Fruit fly (Drosophila melanogaster) whole organism, embryonic: ENCODE measurements around the gene CG3008.

ENCODE experiments used
- Bdp1 ChIP-seq: fragments of 200-800 bp; sonication (Bioruptor generic); optimal IDR thresholded peaks from 3 replicates; lab custom pipeline; 2016; ENCODE audit warnings: missing biosample characterization, missing genetic modification characterization
- Bgb ChIP-seq: fragments of 200-800 bp; sonication (Bioruptor generic); IDR thresholded peaks from 2 replicates; pipeline ENCODE4 v1.3.6; 2022; ENCODE audit warnings: missing biosample characterization, missing genetic modification characterization; ENCODE audit not compliant: partially characterized antibody
- CG10979 ChIP-seq: fragments of 200-800 bp; sonication (Bioruptor generic); optimal IDR thresholded peaks from 2 replicates; lab custom pipeline; 2018; ENCODE audit warnings: missing biosample characterization, mild to moderate bottlenecking, missing genetic modification characterization, moderate library complexity
- CG11560 ChIP-seq: fragments of 200-800 bp; sonication (Bioruptor generic); IDR thresholded peaks from 3 replicates; pipeline ENCODE4 v1.3.6; 2022; ENCODE audit warnings: missing biosample characterization, missing genetic modification characterization
- CG11695 ChIP-seq: fragments of 200-800 bp; sonication (Bioruptor generic); IDR thresholded peaks from 3 replicates; pipeline ENCODE4 v1.3.6; 2022; ENCODE audit warnings: missing biosample characterization, missing genetic modification characterization
- CG15514 ChIP-seq: fragments of 200-800 bp; sonication (Bioruptor generic); optimal IDR thresholded peaks from 3 replicates; lab custom pipeline; 2017; ENCODE audit warnings: missing biosample characterization, missing genetic modification characterization, mild to moderate bottlenecking, moderate library complexity, missing genetic modification reagents
- CG16863 ChIP-seq: fragments of 200-800 bp; sonication (Bioruptor generic); optimal IDR thresholded peaks from 3 replicates; lab custom pipeline; 2016; ENCODE audit warnings: missing biosample characterization, missing genetic modification characterization
- CG18599 ChIP-seq: fragments of 200-800 bp; sonication (Bioruptor generic); optimal IDR thresholded peaks from 3 replicates; lab custom pipeline; 2017; ENCODE audit warnings: missing biosample characterization, missing genetic modification characterization, mild to moderate bottlenecking, moderate library complexity, missing genetic modification reagents
- CG33213 ChIP-seq: fragments of 200-800 bp; sonication (Bioruptor generic); optimal IDR thresholded peaks from 3 replicates; lab custom pipeline; 2016; ENCODE audit warnings: missing biosample characterization, missing genetic modification characterization
- CG3847 ChIP-seq: fragments of 200-800 bp; sonication (Bioruptor generic); IDR thresholded peaks from 2 replicates; pipeline ENCODE4 v1.3.6; 2022; ENCODE audit warnings: missing biosample characterization, missing genetic modification characterization
- CG6854 ChIP-seq: fragments of 200-800 bp; sonication (Bioruptor generic); optimal IDR thresholded peaks from 3 replicates; lab custom pipeline; 2017; ENCODE audit warnings: missing biosample characterization, mild to moderate bottlenecking, missing genetic modification characterization
- CG7271 ChIP-seq: fragments of 200-800 bp; sonication (Bioruptor generic); optimal IDR thresholded peaks from 2 replicates; lab custom pipeline; 2018; ENCODE audit warnings: missing biosample characterization, mild to moderate bottlenecking, missing genetic modification characterization, moderate library complexity
- CG7786 ChIP-seq: fragments of 200-800 bp; sonication (Bioruptor generic); optimal IDR thresholded peaks from 2 replicates; lab custom pipeline; 2016; ENCODE audit warnings: missing biosample characterization, missing genetic modification characterization
- CG7839 ChIP-seq: fragments of 200-800 bp; sonication (Bioruptor generic); optimal IDR thresholded peaks from 3 replicates; lab custom pipeline; 2018; ENCODE audit warnings: missing biosample characterization, mild to moderate bottlenecking, missing genetic modification characterization, moderate library complexity
- CG9876 ChIP-seq: fragments of 200-800 bp; sonication (Bioruptor generic); optimal IDR thresholded peaks from 2 replicates; lab custom pipeline; 2016; ENCODE audit warnings: missing biosample characterization, missing genetic modification characterization
- CTCF ChIP-seq: fragments of 200-800 bp; sonication (Bioruptor generic); optimal IDR thresholded peaks from 2 replicates; lab custom pipeline; 2017; ENCODE audit warnings: missing biosample characterization, mild to moderate bottlenecking, missing genetic modification characterization, moderate library complexity
- CrebB ChIP-seq: fragments of 200-800 bp; sonication (Bioruptor generic); optimal IDR thresholded peaks from 3 replicates; lab custom pipeline; 2018; ENCODE audit warnings: missing biosample characterization, mild to moderate bottlenecking, missing genetic modification characterization
- D19B ChIP-seq: fragments of 200-800 bp; sonication (Bioruptor generic); optimal IDR thresholded peaks from 2 replicates; lab custom pipeline; 2017; ENCODE audit warnings: missing biosample characterization, mild to moderate bottlenecking, missing genetic modification characterization
- Deaf1 ChIP-seq: fragments of 200-800 bp; optimal IDR thresholded peaks from 3 replicates; lab custom pipeline; 2019; ENCODE audit warnings: missing biosample characterization, mild to moderate bottlenecking, missing genetic modification characterization, moderate library complexity
- Dfd ChIP-seq, 2 experiments: fragments of >200 bp; optimal IDR thresholded peaks; 2 replicates each; lab custom pipeline; 2017; ENCODE audit warnings: missing biosample characterization in 2 of 2, missing genetic modification characterization in 2 of 2
- Eip74EF ChIP-seq, 2 experiments: fragments of 200-800 bp in 1 of 2; fragments of >200 bp in 1 of 2; sonication (Bioruptor generic) in 1 of 2; optimal IDR thresholded peaks; 2 replicates each; lab custom pipeline; 2017 to 2019; ENCODE audit warnings: missing biosample characterization in 2 of 2, missing genetic modification characterization in 2 of 2, mild to moderate bottlenecking in 1 of 2, moderate library complexity in 1 of 2
- Ets65A ChIP-seq: fragments of 200-800 bp; sonication (Bioruptor generic); peaks from one replicate; lab custom pipeline; 2016; ENCODE audit warnings: missing biosample characterization, missing genetic modification characterization
- HmgD ChIP-seq: fragments of 200-800 bp; sonication (Bioruptor generic); optimal IDR thresholded peaks from 3 replicates; lab custom pipeline; 2016; ENCODE audit warnings: missing biosample characterization, missing genetic modification characterization
- HmgZ ChIP-seq: fragments of 200-800 bp; sonication (Bioruptor generic); optimal IDR thresholded peaks from 2 replicates; lab custom pipeline; 2018; ENCODE audit warnings: missing biosample characterization, mild to moderate bottlenecking, missing genetic modification characterization
- Jarid2 ChIP-seq: fragments of 200-800 bp; sonication (Bioruptor generic); optimal IDR thresholded peaks from 3 replicates; lab custom pipeline; 2017; ENCODE audit warnings: mild to moderate bottlenecking, missing biosample characterization, missing genetic modification reagents, missing genetic modification characterization
- Nf-YB ChIP-seq: fragments of 200-800 bp; sonication (Bioruptor generic); optimal IDR thresholded peaks from 3 replicates; lab custom pipeline; 2019; ENCODE audit warnings: missing biosample characterization, mild to moderate bottlenecking, missing genetic modification characterization, moderate library complexity
- Nf-YC ChIP-seq: fragments of 200-800 bp; optimal IDR thresholded peaks from 3 replicates; lab custom pipeline; 2019; ENCODE audit warnings: missing biosample characterization, mild to moderate bottlenecking, missing genetic modification characterization, moderate library complexity
- Oli ChIP-seq: fragments of 200-800 bp; sonication (Bioruptor generic); optimal IDR thresholded peaks from 2 replicates; lab custom pipeline; 2018; ENCODE audit warnings: missing biosample characterization, mild to moderate bottlenecking, missing genetic modification characterization, moderate library complexity
- Rx ChIP-seq: fragments of 200-800 bp; sonication (Bioruptor generic); IDR thresholded peaks from 2 replicates; pipeline ENCODE4 v1.3.6; 2022; ENCODE audit warnings: missing biosample characterization, missing genetic modification characterization
- Tbp ChIP-seq: fragments of >200 bp; optimal IDR thresholded peaks from 2 replicates; lab custom pipeline; 2018; ENCODE audit warnings: missing biosample characterization, missing genetic modification characterization
- Trl ChIP-seq, 3 experiments: fragments of >200 bp in 2 of 3; fragments of 200-800 bp in 1 of 3; sonication (Bioruptor generic) in 1 of 3; optimal IDR thresholded peaks; 2 replicates in 1 of 3; 3 replicates in 2 of 3; lab custom pipeline; 2016 to 2017; ENCODE audit warnings: missing biosample characterization in 1 of 3, missing genetic modification characterization in 1 of 3
- YL-1 ChIP-seq: fragments of 200-800 bp; sonication (Bioruptor generic); optimal IDR thresholded peaks from 3 replicates; lab custom pipeline; 2017; ENCODE audit warnings: missing biosample characterization, mild to moderate bottlenecking, missing genetic modification characterization
- amos ChIP-seq: fragments of 200-800 bp; sonication (Bioruptor generic); IDR thresholded peaks from 2 replicates; pipeline ENCODE4 v1.3.6; 2022; ENCODE audit warnings: missing biosample characterization, missing genetic modification characterization; ENCODE audit not compliant: partially characterized antibody
- ash1 ChIP-seq: fragments of 200-800 bp; sonication (Bioruptor generic); optimal IDR thresholded peaks from 2 replicates; lab custom pipeline; 2018; ENCODE audit warnings: missing biosample characterization, mild to moderate bottlenecking, missing genetic modification characterization
- caup ChIP-seq: fragments of 200-800 bp; sonication (Bioruptor generic); optimal IDR thresholded peaks from 3 replicates; lab custom pipeline; 2017; ENCODE audit warnings: missing biosample characterization, mild to moderate bottlenecking, missing genetic modification characterization, moderate library complexity; ENCODE audit not compliant: severe bottlenecking
- crc ChIP-seq: fragments of 200-800 bp; sonication (Bioruptor generic); optimal IDR thresholded peaks from 2 replicates; lab custom pipeline; 2016; ENCODE audit warnings: missing biosample characterization, missing genetic modification characterization
- croc ChIP-seq: fragments of 200-800 bp; sonication (Bioruptor generic); conservative IDR thresholded peaks from 3 replicates; pipeline ENCODE4 v1.3.6; 2022; ENCODE audit warnings: missing biosample characterization, missing genetic modification characterization
- cwo ChIP-seq: fragments of 200-800 bp; sonication (Bioruptor generic); optimal IDR thresholded peaks from 3 replicates; lab custom pipeline; 2017; ENCODE audit warnings: missing biosample characterization, missing genetic modification characterization, mild to moderate bottlenecking, moderate library complexity, missing genetic modification reagents
- ewg ChIP-seq: fragments of 200-800 bp; sonication (Bioruptor generic); optimal IDR thresholded peaks from 3 replicates; lab custom pipeline; 2017; ENCODE audit warnings: mild to moderate bottlenecking, missing biosample characterization, missing genetic modification reagents, missing genetic modification characterization
- fru ChIP-seq: fragments of >200 bp; optimal IDR thresholded peaks from 2 replicates; lab custom pipeline; 2017
- grau ChIP-seq: fragments of 200-800 bp; optimal IDR thresholded peaks from 3 replicates; lab custom pipeline; 2019; ENCODE audit warnings: missing biosample characterization, mild to moderate bottlenecking, missing genetic modification characterization, moderate library complexity
- grn ChIP-seq: fragments of 200-800 bp; sonication (Bioruptor generic); optimal IDR thresholded peaks from 3 replicates; lab custom pipeline; 2017; ENCODE audit warnings: missing biosample characterization, missing genetic modification characterization
- mld ChIP-seq: fragments of 200-800 bp; sonication (Bioruptor generic); IDR thresholded peaks from 3 replicates; pipeline ENCODE4 v1.3.6; 2022; ENCODE audit warnings: missing biosample characterization, missing genetic modification characterization; ENCODE audit not compliant: partially characterized antibody
- nerfin-1 ChIP-seq: fragments of 200-800 bp; sonication (Bioruptor generic); optimal IDR thresholded peaks from 3 replicates; lab custom pipeline; 2019; ENCODE audit warnings: missing biosample characterization, mild to moderate bottlenecking, missing genetic modification characterization, moderate library complexity
- otp ChIP-seq: fragments of 200-800 bp; sonication (Bioruptor generic); IDR thresholded peaks from 3 replicates; pipeline ENCODE4, ENCODE4 v1.3.6; 2022; ENCODE audit warnings: missing biosample characterization, missing genetic modification characterization
- pita ChIP-seq: fragments of 200-800 bp; sonication (Bioruptor generic); optimal IDR thresholded peaks from 2 replicates; lab custom pipeline; 2017; ENCODE audit warnings: missing biosample characterization, mild to moderate bottlenecking, missing genetic modification characterization
- pzg ChIP-seq: fragments of 200-800 bp; sonication (Bioruptor generic); optimal IDR thresholded peaks from 3 replicates; lab custom pipeline; 2018; ENCODE audit warnings: missing biosample characterization, mild to moderate bottlenecking, missing genetic modification characterization, moderate library complexity
- scrt ChIP-seq: fragments of 200-800 bp; sonication (Bioruptor generic); optimal IDR thresholded peaks from 2 replicates; lab custom pipeline; 2018; ENCODE audit warnings: missing biosample characterization, mild to moderate bottlenecking, missing genetic modification characterization, moderate library complexity
- tgo ChIP-seq: fragments of 200-800 bp; sonication (Bioruptor generic); IDR thresholded peaks from 3 replicates; pipeline ENCODE4 v1.3.6; 2022; ENCODE audit warnings: missing biosample characterization, missing genetic modification characterization

CG3008 gene

DNA sequence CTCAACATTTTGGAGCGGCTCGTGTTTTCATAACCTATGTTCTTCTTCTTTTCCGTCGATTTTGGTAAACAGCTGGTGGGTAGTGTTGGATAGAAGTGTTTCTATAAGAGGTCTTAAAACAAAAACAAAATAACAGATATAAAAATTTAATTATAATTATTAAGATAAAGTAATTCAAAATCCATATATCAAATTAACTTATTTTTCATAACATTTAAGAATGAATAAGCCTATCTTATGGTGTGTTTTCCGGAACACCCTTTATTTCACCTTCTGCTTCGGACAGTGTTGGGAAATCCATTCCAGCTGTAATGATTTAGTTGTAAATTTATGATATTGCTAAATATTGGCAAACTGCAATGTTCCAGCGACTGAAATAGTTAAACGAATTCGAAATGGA lies 32.7 kb upstream of the CG3008 start, which contains the start of the genes mRpS2 and Mon1 (continued):
- TF ChIP-seq mld (GFP tag; lab: Robert Waterston, UW) (no peak), CrebB (tag; lab: Kevin White, UChicago) (peak; percentile 85), CG7271 (peak; percentile 94), Tbp (GFP tag; lab: Kevin White, UChicago) (no peak), CG10979 (peak; percentile 91), YL-1 (GFP tag; lab: Kevin White, UChicago) (peak; percentile 90), otp (peak; percentile 95), HmgZ (peak; percentile 92), croc (GFP tag; lab: Robert Waterston, UW) (peak; percentile 83), ash1 (peak; percentile 47), Bdp1 (GFP tag; lab: Kevin White, UChicago) (peak; percentile 75)
- TF ChIP-seq, all 482 proteins: peak for 417

- TF ChIP-seq ewg (peak; percentile 93), fru (lab: Kevin White, UChicago) (no peak), Oli (tag; lab: Kevin White, UChicago) (no peak), pzg (GFP tag; lab: Kevin White, UChicago) (peak; percentile 15), CG16863 (GFP tag; lab: Kevin White, UChicago) (no peak), Trl (optimal IDR thresholded peaks at IDR 0.05; lab: Kevin White, UChicago) (peak in 1 of 2 experiments; percentile 2), Trl (GFP tag; optimal IDR thresholded peaks at IDR 0.05; lab: Kevin White, UChicago) (no peak), pita (GFP tag; lab: Kevin White, UChicago) (peak; percentile 41), Bgb (GFP tag; lab: Robert Waterston, UW) (peak; percentile 8; the same call in 1 of the 2 replicates), scrt (GFP tag; lab: Kevin White, UChicago) (peak; percentile 11), nerfin-1 (tag; lab: Kevin White, UChicago) (peak; percentile 10), Jarid2 (peak; percentile 10), grn (GFP tag; lab: Kevin White, UChicago) (peak; percentile 51), Ets65A (peak; percentile 78), CG15514 (GFP tag; lab: Kevin White, UChicago) (peak; percentile 28), CG7839 (no peak), CG33213 (GFP tag; lab: Kevin White, UChicago) (no peak), CG3847 (GFP tag; lab: Robert Waterston, UW) (no peak), CG6854 (no peak), CTCF (GFP tag; lab: Kevin White, UChicago) (peak; percentile 43), Nf-YB (peak; percentile 1), crc (GFP tag; lab: Kevin White, UChicago) (no peak), amos (GFP tag; lab: Robert Waterston, UW) (0 out of 2 replicates have a peak, but pooled peaks have one; percentile 5), Deaf1 (tag; lab: Kevin White, UChicago) (peak; percentile 88), Nf-YC (tag; lab: Kevin White, UChicago) (peak; percentile 80), CG18599 (GFP tag; lab: Kevin White, UChicago) (no peak)
Measured at dm6 chr2L:4852605-4853102, 30.4 kb upstream of the CG3008 start, which contains the start of gene smog. TSS of gene smog (plus strand) at chr2L:4852864.

DNA sequence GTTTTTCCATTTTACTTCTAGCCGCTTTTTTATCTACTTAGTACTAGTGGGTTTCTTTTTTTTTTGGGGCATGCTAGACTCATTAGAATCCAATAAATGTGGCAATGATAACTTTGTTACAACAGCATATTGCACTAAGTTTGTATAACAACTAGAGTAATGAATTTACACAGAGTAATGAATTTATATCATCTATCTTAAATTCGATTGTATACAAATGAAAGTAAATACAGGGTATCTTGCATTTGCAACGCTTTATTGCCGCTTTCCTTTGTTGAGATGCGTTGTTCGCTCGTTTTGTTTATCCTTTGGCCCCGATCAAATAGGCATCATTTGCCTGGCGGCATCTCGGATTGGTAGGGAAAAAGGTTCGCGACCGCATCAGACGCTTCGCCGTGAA lies 28.3 kb upstream of the CG3008 start:
- TF ChIP-seq caup, result no peak
- no peak for TF ChIP-seq cwo (GFP tag; lab: Kevin White, UChicago)
- peak; percentile 5 for TF ChIP-seq grau (tag; lab: Kevin White, UChicago)
- TF ChIP-seq Dfd (GFP tag; optimal IDR thresholded peaks at IDR 0.05; lab: Kevin White, UChicago), result no peak
- no peak for TF ChIP-seq HmgD (GFP tag; lab: Kevin White, UChicago)
- peak; percentile 77 for TF ChIP-seq D19B (GFP tag; lab: Kevin White, UChicago)
- TF ChIP-seq CG7786 (GFP tag; lab: Kevin White, UChicago), result no peak
- no peak for TF ChIP-seq CG9876 (GFP tag; lab: Kevin White, UChicago)
- TF ChIP-seq Nf-YC (tag; lab: Kevin White, UChicago), result no peak
- no peak for TF ChIP-seq fru (lab: Kevin White, UChicago)
- no peak for TF ChIP-seq Eip74EF (GFP tag; optimal IDR thresholded peaks at IDR 0.05; lab: Kevin White, UChicago)
- no peak for TF ChIP-seq CG11695
- TF ChIP-seq Rx (GFP tag; lab: Robert Waterston, UW), result no peak
- no peak for TF ChIP-seq CG11560 (tag; lab: Robert Waterston, UW)
- no peak for TF ChIP-seq tgo (GFP tag; lab: Robert Waterston, UW)
